Worm (Caenorhabditis elegans): Measurements from ENCODE around the gene F17A2.13.

F17A2.13 gene

DNA sequence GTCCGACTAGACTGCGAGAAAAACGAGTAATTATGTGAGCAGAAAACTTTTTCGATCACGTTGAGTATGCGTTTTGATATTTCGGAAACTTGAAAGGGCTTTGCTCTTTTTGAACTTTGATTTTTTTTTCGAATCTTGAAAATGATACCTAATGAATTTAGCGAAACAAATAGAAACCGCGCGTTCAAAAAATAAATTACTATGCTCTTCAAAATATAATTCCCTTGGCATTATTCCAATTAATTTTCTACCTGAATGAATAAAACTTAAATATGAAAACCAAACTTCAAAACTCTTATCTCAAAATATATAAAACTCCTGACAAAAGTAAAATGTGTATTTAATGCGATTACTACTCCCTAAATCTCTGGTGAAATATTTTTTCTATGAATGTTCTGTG is 6.2 kb upstream of the F17A2.13 start, which contains the start of gene xtr-2:
Gene xtr-2, plus strand, starts transcription at position 301 of the 400 bp plus-strand sequence.
- TF ChIP-seq ceh-27 (GFP tag; optimal IDR thresholded peaks at IDR 0.05), result no peak
- no peak for TF ChIP-seq cebp-1 (GFP tag; IDR thresholded peaks at IDR 0.05)
- no peak for TF ChIP-seq cebp-1 (tag; optimal IDR thresholded peaks at IDR 0.05)
- TF ChIP-seq ztf-18 (tag; optimal IDR thresholded peaks at IDR 0.05), result no peak
- TF ChIP-seq nfya-2 (GFP tag; IDR thresholded peaks at IDR 0.05), result no peak
- TF ChIP-seq aptf-2 (GFP tag; conservative IDR thresholded peaks at IDR 0.05), result no peak
- no peak for TF ChIP-seq hrde-1 (tag; optimal IDR thresholded peaks at IDR 0.05; ENCODE audit: borderline replicate concordance)
- TF ChIP-seq F33H1.4 (GFP tag; IDR thresholded peaks at IDR 0.05), result no peak
- no peak for TF ChIP-seq F52B5.7 (tag; optimal IDR thresholded peaks at IDR 0.05)
- TF ChIP-seq ama-1 (optimal IDR thresholded peaks at IDR 0.05), result no peak
- no peak for TF ChIP-seq ama-1 (GFP tag; optimal IDR thresholded peaks at IDR 0.05)

DNA sequence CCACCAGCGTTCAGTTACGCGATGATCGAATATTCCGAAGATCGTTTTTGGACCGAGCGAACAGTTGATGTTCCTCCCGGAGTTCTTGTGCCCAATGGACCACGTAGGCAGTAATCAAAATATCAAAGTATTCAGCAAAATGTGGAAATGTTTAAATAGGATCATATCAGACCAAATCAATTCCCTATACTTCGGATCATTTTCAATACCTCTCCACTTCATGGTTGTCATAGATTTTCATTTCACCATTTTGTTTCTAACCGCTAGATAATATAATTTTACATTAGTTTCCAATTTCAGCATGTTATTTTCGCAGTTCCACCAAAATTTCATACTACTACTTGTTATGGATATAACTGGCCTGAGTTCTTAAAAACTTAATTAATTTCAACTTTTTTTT is 3.9 kb upstream of the F17A2.13 start:
- TF ChIP-seq madf-3 (GFP tag; IDR thresholded peaks at IDR 0.05) (no peak), dox-1 (GFP tag; IDR thresholded peaks at IDR 0.05) (no peak), B0019.2 (GFP tag; conservative IDR thresholded peaks at IDR 0.05) (no peak), ztf-22 (GFP tag; optimal IDR thresholded peaks at IDR 0.05) (no peak), Y67H2A.10 (GFP tag; conservative IDR thresholded peaks at IDR 0.05) (no peak), B0336.3 (GFP tag; IDR thresholded peaks at IDR 0.05) (no peak), somi-1 (GFP tag; optimal IDR thresholded peaks at IDR 0.05) (no peak), T07F8.4 (tag; optimal IDR thresholded peaks at IDR 0.05) (no peak), him-1 (tag; optimal IDR thresholded peaks at IDR 0.05) (no peak), ztf-18 (tag; optimal IDR thresholded peaks at IDR 0.05) (no peak), sptf-2 (GFP tag; optimal IDR thresholded peaks at IDR 0.05) (no peak), atf-7 (tag; optimal IDR thresholded peaks at IDR 0.05) (no peak), F49E8.2 (tag; optimal IDR thresholded peaks at IDR 0.05; ENCODE audit: insufficient read depth) (no peak), sea-2 (GFP tag; IDR thresholded peaks at IDR 0.05) (no peak), nhr-27 (tag; optimal IDR thresholded peaks at IDR 0.05) (no peak), nhr-120 (GFP tag; IDR thresholded peaks at IDR 0.05) (no peak), rec-8 (tag; optimal IDR thresholded peaks at IDR 0.05) (no peak), lin-35 (GFP tag; optimal IDR thresholded peaks at IDR 0.05) (no peak)

DNA sequence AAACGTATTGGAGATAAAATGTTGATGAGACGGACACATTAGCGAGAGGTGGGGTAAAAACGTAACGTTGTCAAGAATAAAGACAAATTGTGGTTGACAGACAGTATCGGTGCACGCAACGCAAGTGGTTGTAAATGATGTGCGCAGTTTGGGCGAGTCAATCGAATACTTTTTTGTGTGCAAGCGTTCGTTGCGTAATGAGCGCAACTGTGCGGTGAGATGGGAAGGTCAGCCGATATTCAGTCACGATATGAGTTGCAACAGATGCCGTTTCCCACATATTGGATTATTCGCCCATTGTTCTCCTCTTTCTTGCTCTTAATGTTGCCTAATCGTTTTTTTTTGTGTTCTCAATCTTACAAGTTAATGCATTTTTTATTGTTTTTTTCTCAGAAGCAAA is 720 bp upstream of the F17A2.13 start, which contains the start of gene ceh-40:
Gene ceh-40, minus strand, starts transcription at position 41 of the 400 bp plus-strand sequence.
- peak; percentile 5 for TF ChIP-seq unc-62 (GFP tag; optimal IDR thresholded peaks at IDR 0.05)
- no peak for TF ChIP-seq nhr-120 (GFP tag; IDR thresholded peaks at IDR 0.05)

DNA sequence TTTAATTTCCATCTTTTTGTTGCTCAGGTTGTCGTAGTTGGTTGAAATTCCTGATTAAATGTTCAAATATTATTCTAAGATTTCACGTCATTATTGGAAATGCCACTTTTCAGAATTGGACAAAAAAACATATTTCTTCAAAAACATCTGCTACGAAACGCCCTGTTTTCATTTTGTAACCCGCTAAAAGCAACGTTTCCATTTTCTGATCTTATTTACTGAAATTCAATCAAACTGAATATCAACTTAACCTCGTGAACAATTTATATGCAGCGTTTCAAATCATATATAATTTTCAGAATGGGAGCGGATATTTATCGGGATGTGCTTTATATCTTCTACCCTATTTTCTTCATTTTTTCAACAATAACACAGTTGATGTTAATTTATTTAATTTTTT is 2.0 kb downstream of the F17A2.13 start, which contains the start of gene srd-40:
Gene srd-40, plus strand, starts transcription at position 301 of the 400 bp plus-strand sequence.
- no peak for TF ChIP-seq attf-5 (GFP tag; optimal IDR thresholded peaks at IDR 0.05)
- TF ChIP-seq C06A6.2 (GFP tag; conservative IDR thresholded peaks at IDR 0.05), result no peak
- TF ChIP-seq fkh-3 (tag; optimal IDR thresholded peaks at IDR 0.05), result no peak
- TF ChIP-seq lin-40 (tag; optimal IDR thresholded peaks at IDR 0.05), result no peak
- TF ChIP-seq snpc-1.1 (tag; optimal IDR thresholded peaks at IDR 0.05; ENCODE audit: insufficient read depth), result no peak
